Worm (Caenorhabditis elegans) whole organism, young adult: ENCODE data around the gene C54D1.7.

Source experiments
- B0336.3 ChIP-seq: fragments of 200-800 bp; sonication (Bioruptor generic); IDR thresholded peaks from 2 replicates; pipeline ENCODE4 v1.3.6; 2022; ENCODE audit warnings: missing genetic modification characterization, missing compliant biosample characterization
- F22D6.2 ChIP-seq: sonication (generic microtip); optimal IDR thresholded peaks from 2 replicates; lab custom pipeline; 2016; ENCODE audit warnings: mild to moderate bottlenecking, missing genetic modification characterization, missing compliant biosample characterization
- F57C9.4 ChIP-seq: sonication (generic microtip); optimal IDR thresholded peaks from 2 replicates; lab custom pipeline; 2017; ENCODE audit warnings: mild to moderate bottlenecking, missing genetic modification characterization, missing compliant biosample characterization
- Y67H2A.10 ChIP-seq: fragments of 200-800 bp; sonication (Bioruptor generic); conservative IDR thresholded peaks from 2 replicates; pipeline ENCODE4 v1.3.6; 2022; ENCODE audit warnings: missing genetic modification reagents, missing genetic modification characterization, missing compliant biosample characterization
- Y79H2A.3 ChIP-seq: fragments of 200-800 bp; sonication (Bioruptor generic); conservative IDR thresholded peaks from 2 replicates; pipeline ENCODE4 v1.3.6; 2022; ENCODE audit warnings: missing genetic modification reagents, missing genetic modification characterization, missing compliant biosample characterization
- aptf-2 ChIP-seq: fragments of 200-800 bp; sonication (Bioruptor generic); conservative IDR thresholded peaks from 2 replicates; pipeline ENCODE4 v1.3.6; 2022; ENCODE audit warnings: missing genetic modification reagents, missing genetic modification characterization, missing compliant biosample characterization
- atf-7 ChIP-seq: sonication (generic microtip); optimal IDR thresholded peaks from 2 replicates; lab custom pipeline; 2017; ENCODE audit warnings: mild to moderate bottlenecking, missing genetic modification characterization, missing compliant biosample characterization
- athp-1 ChIP-seq: sonication (generic microtip); optimal IDR thresholded peaks from 2 replicates; lab custom pipeline; 2017; ENCODE audit warnings: mild to moderate bottlenecking, missing genetic modification characterization, missing compliant biosample characterization
- attf-3 ChIP-seq: fragments of 200-800 bp; sonication (Bioruptor generic); conservative IDR thresholded peaks from 2 replicates; pipeline ENCODE4 v1.3.6; 2022; ENCODE audit warnings: missing genetic modification reagents, missing genetic modification characterization, missing compliant biosample characterization
- bed-2 ChIP-seq: fragments of 200-800 bp; sonication (Bioruptor generic); IDR thresholded peaks from 2 replicates; pipeline ENCODE4 v1.3.6; 2022; ENCODE audit warnings: missing genetic modification reagents, missing genetic modification characterization, missing compliant biosample characterization
- cebp-1 ChIP-seq, 2 experiments: fragments of 200-800 bp in 1 of 2; sonication (Bioruptor generic) in 1 of 2; sonication (generic microtip) in 1 of 2; IDR thresholded peaks in 1 of 2; optimal IDR thresholded peaks in 1 of 2; 2 replicates each; pipeline versions ENCODE4 v1.3.6 to Lab custom; 2017 to 2022; ENCODE audit warnings: missing compliant biosample characterization in 2 of 2, missing genetic modification characterization in 2 of 2, mild to moderate bottlenecking in 1 of 2, missing genetic modification reagents in 1 of 2, moderate library complexity in 1 of 2
- ceh-100 ChIP-seq: fragments of 200-800 bp; sonication (Bioruptor generic); IDR thresholded peaks from 2 replicates; pipeline ENCODE4 v1.3.6; 2022; ENCODE audit warnings: missing genetic modification reagents, missing genetic modification characterization, missing compliant biosample characterization
- ceh-91 ChIP-seq: fragments of 200-800 bp; sonication (Bioruptor generic); IDR thresholded peaks from 2 replicates; pipeline ENCODE4 v1.3.6; 2022; ENCODE audit warnings: missing genetic modification reagents, missing genetic modification characterization, missing compliant biosample characterization
- chd-7 ChIP-seq: sonication (generic microtip); optimal IDR thresholded peaks from 2 replicates; lab custom pipeline; 2016; ENCODE audit warnings: mild to moderate bottlenecking, missing genetic modification characterization, moderate library complexity, missing compliant biosample characterization
- egl-44 ChIP-seq: fragments of 200-800 bp; sonication (Bioruptor generic); IDR thresholded peaks from 2 replicates; pipeline ENCODE4 v1.3.6; 2022; ENCODE audit warnings: missing genetic modification reagents, missing genetic modification characterization, missing compliant biosample characterization
- ekl-4 ChIP-seq: fragments of 200-800 bp; sonication (Bioruptor generic); IDR thresholded peaks from 2 replicates; pipeline ENCODE4 v1.3.6; 2022; ENCODE audit warnings: missing genetic modification reagents, missing genetic modification characterization, missing compliant biosample characterization
- ets-4 ChIP-seq: fragments of 200-800 bp; sonication (Bioruptor generic); optimal IDR thresholded peaks from 2 replicates; lab custom pipeline; 2018; ENCODE audit warnings: mild to moderate bottlenecking, missing genetic modification characterization, missing compliant biosample characterization
- fkh-3 ChIP-seq: sonication (generic microtip); optimal IDR thresholded peaks from 2 replicates; lab custom pipeline; 2016; ENCODE audit warnings: mild to moderate bottlenecking, missing genetic modification characterization, missing compliant biosample characterization
- hmg-1.2 ChIP-seq: fragments of 200-800 bp; sonication (Bioruptor generic); IDR thresholded peaks from 2 replicates; pipeline ENCODE4 v1.3.6; 2022; ENCODE audit warnings: missing genetic modification reagents, missing genetic modification characterization, missing compliant biosample characterization
- hrde-1 ChIP-seq: sonication (generic microtip); optimal IDR thresholded peaks from 2 replicates; lab custom pipeline; 2016; ENCODE audit warnings: missing genetic modification characterization, mild to moderate bottlenecking, missing compliant biosample characterization, moderate library complexity, missing genotype, missing genetic modification reagents, borderline replicate concordance
- hsf-1 ChIP-seq: fragments of 200-800 bp; sonication (Bioruptor generic); IDR thresholded peaks from 2 replicates; pipeline ENCODE4 v1.3.6; 2022; ENCODE audit warnings: missing genetic modification reagents, missing genetic modification characterization, missing compliant biosample characterization
- let-607 ChIP-seq, 2 experiments: fragments of 200-800 bp in 1 of 2; sonication (Bioruptor generic) in 1 of 2; sonication (generic microtip) in 1 of 2; optimal IDR thresholded peaks; 2 replicates each; lab custom pipeline; 2016 to 2018; ENCODE audit warnings: mild to moderate bottlenecking in 2 of 2, missing compliant biosample characterization in 2 of 2, missing genetic modification characterization in 2 of 2, moderate library complexity in 2 of 2, missing genotype in 1 of 2
- lin-26 ChIP-seq: fragments of 200-800 bp; sonication (Bioruptor generic); IDR thresholded peaks from 2 replicates; pipeline ENCODE4 v1.3.6; 2022; ENCODE audit warnings: missing genetic modification reagents, missing genetic modification characterization, missing compliant biosample characterization
- lin-35 ChIP-seq, 3 experiments: fragments of 150-350 bp in 2 of 3; sonication (generic microtip) in 1 of 3; optimal IDR thresholded peaks; 2 replicates each; lab custom pipeline; 2014 to 2018; ENCODE audit warnings: missing biosample characterization in 3 of 3, missing genetic modification characterization in 3 of 3, missing genetic modification reagents in 3 of 3
- lin-54 ChIP-seq: fragments of 200-800 bp; sonication (Bioruptor generic); optimal IDR thresholded peaks from 2 replicates; lab custom pipeline; 2018; ENCODE audit warnings: mild to moderate bottlenecking, missing genetic modification characterization, missing compliant biosample characterization
- lsy-27 ChIP-seq: sonication (generic microtip); optimal IDR thresholded peaks from 2 replicates; lab custom pipeline; 2017; ENCODE audit warnings: missing genetic modification characterization, mild to moderate bottlenecking, missing compliant biosample characterization, antibody characterized with exemption, missing genotype, borderline replicate concordance; ENCODE audit not compliant: insufficient read depth
- madf-10 ChIP-seq: sonication (generic microtip); optimal IDR thresholded peaks from 2 replicates; lab custom pipeline; 2016; ENCODE audit warnings: mild to moderate bottlenecking, missing genetic modification characterization, missing compliant biosample characterization
- nfyb-1 ChIP-seq: fragments of 200-800 bp; sonication (Bioruptor generic); IDR thresholded peaks from 2 replicates; pipeline ENCODE4 v1.3.6; 2022; ENCODE audit warnings: missing genetic modification reagents, missing genetic modification characterization, missing compliant biosample characterization
- nhr-80 ChIP-seq: sonication (generic microtip); optimal IDR thresholded peaks from 2 replicates; lab custom pipeline; 2016; ENCODE audit warnings: missing genetic modification characterization, missing compliant biosample characterization
- nhr-90 ChIP-seq: sonication (generic microtip); optimal IDR thresholded peaks from 2 replicates; lab custom pipeline; 2016; ENCODE audit warnings: missing genotype, mild to moderate bottlenecking, missing genetic modification characterization, missing compliant biosample characterization
- pbrm-1 ChIP-seq: fragments of 200-800 bp; sonication (Bioruptor generic); IDR thresholded peaks from 2 replicates; pipeline ENCODE4 v1.3.6; 2022; ENCODE audit warnings: missing genetic modification reagents, missing genetic modification characterization, missing compliant biosample characterization
- pha-4 ChIP-seq: fragments of 150-350 bp; sonication (generic microtip); optimal IDR thresholded peaks from 2 replicates; lab custom pipeline; 2014; ENCODE audit warnings: missing biosample characterization, missing genetic modification reagents, missing genetic modification characterization
- rpc-1 ChIP-seq, 2 experiments: fragments of 150-350 bp in 1 of 2; sonication (generic microtip) in 1 of 2; optimal IDR thresholded peaks; 2 replicates each; lab custom pipeline; 2014 to 2018; ENCODE audit warnings: missing biosample characterization in 1 of 2, missing genetic modification characterization in 1 of 2, missing genetic modification reagents in 1 of 2, missing genotype in 1 of 2
- snpc-1.1 ChIP-seq: sonication (generic microtip); optimal IDR thresholded peaks from 2 replicates; lab custom pipeline; 2017; ENCODE audit warnings: missing genetic modification characterization, mild to moderate bottlenecking, missing compliant biosample characterization, antibody characterized with exemption, moderate library complexity, missing genotype, missing genetic modification reagents; ENCODE audit not compliant: insufficient read depth
- snpc-1.3 ChIP-seq: sonication (generic microtip); optimal IDR thresholded peaks from 2 replicates; lab custom pipeline; 2017; ENCODE audit warnings: missing genetic modification characterization, mild to moderate bottlenecking, missing compliant biosample characterization, antibody characterized with exemption, moderate library complexity, missing genotype, missing genetic modification reagents; ENCODE audit not compliant: insufficient read depth
- unc-62 ChIP-seq: fragments of 150-350 bp; optimal IDR thresholded peaks from 2 replicates; lab custom pipeline; 2014; ENCODE audit warnings: missing biosample characterization, missing genetic modification reagents, missing genetic modification characterization
- xnd-1 ChIP-seq: sonication (generic microtip); optimal IDR thresholded peaks from 2 replicates; lab custom pipeline; 2016; ENCODE audit warnings: missing genotype, missing genetic modification reagents, missing genetic modification characterization, missing compliant biosample characterization
- zfh-2 ChIP-seq: fragments of 200-800 bp; sonication (Bioruptor generic); conservative IDR thresholded peaks from 2 replicates; pipeline ENCODE4 v1.3.6; 2022; ENCODE audit warnings: missing genetic modification reagents, missing genetic modification characterization, missing compliant biosample characterization
- zim-3 ChIP-seq: sonication (generic microtip); optimal IDR thresholded peaks from 2 replicates; lab custom pipeline; 2017; ENCODE audit warnings: mild to moderate bottlenecking, missing genetic modification characterization, moderate library complexity, missing compliant biosample characterization
- ztf-22 ChIP-seq: fragments of 200-800 bp; sonication (Bioruptor generic); optimal IDR thresholded peaks from 2 replicates; lab custom pipeline; 2018; ENCODE audit warnings: mild to moderate bottlenecking, missing genetic modification characterization, moderate library complexity, missing compliant biosample characterization
- ztf-26 ChIP-seq: sonication (generic microtip); optimal IDR thresholded peaks from 2 replicates; lab custom pipeline; 2017; ENCODE audit warnings: missing genetic modification characterization, missing compliant biosample characterization
- ztf-28 ChIP-seq: fragments of 200-800 bp; sonication (Bioruptor generic); IDR thresholded peaks from 2 replicates; pipeline ENCODE4 v1.3.6; 2022; ENCODE audit warnings: missing genetic modification reagents, missing genetic modification characterization, missing compliant biosample characterization
- ztf-3 ChIP-seq: fragments of 200-800 bp; sonication (Bioruptor generic); optimal IDR thresholded peaks from 2 replicates; lab custom pipeline; 2018; ENCODE audit warnings: mild to moderate bottlenecking, missing genetic modification characterization, missing compliant biosample characterization

The C54D1.7 gene

DNA sequence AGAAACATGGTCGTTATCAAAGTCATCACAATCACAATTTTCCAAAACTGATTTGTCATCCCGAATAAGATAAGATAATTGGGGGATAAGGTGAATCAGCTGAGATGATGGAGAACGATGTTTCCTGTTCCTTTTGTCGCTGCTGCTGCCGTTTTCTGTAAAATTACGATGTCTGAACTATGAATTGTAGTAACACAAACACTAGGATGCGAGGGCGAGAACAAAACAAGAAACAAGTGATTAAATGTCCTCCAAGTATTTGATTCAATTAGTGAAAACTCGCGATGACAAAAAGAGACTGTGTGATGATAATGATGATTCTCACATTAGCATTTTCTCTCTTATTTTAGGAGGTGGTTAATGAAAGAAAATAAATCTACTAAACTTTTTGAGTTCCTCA is at the start of gene C54D1.7:
Gene C54D1.7, minus strand, starts transcription at position 157 of the 400 bp plus-strand sequence.
- no peak for TF ChIP-seq B0336.3 (GFP tag; lab: Robert Waterston, UW)
- no peak for TF ChIP-seq zim-3 (tag; lab: Kevin White, UChicago)
- no peak for TF ChIP-seq snpc-1.1 (tag; lab: Kevin White, UChicago)
- TF ChIP-seq lin-35 (GFP tag; optimal IDR thresholded peaks at IDR 0.05; lab: Kevin White, UChicago), result no peak
- no peak for TF ChIP-seq xnd-1
- TF ChIP-seq hrde-1 (tag; lab: Kevin White, UChicago), result no peak
- no peak for TF ChIP-seq ztf-3 (GFP tag; lab: Kevin White, UChicago)
- no peak for TF ChIP-seq snpc-1.3 (tag; lab: Kevin White, UChicago)
- no peak for TF ChIP-seq hsf-1 (GFP tag; lab: Robert Waterston, UW)
- no peak for TF ChIP-seq ekl-4
- no peak for TF ChIP-seq bed-2 (GFP tag; lab: Robert Waterston, UW)
- no peak for TF ChIP-seq hmg-1.2
- TF ChIP-seq chd-7 (tag; lab: Kevin White, UChicago), result no peak
- no peak for TF ChIP-seq ceh-100
- TF ChIP-seq egl-44 (GFP tag; lab: Robert Waterston, UW), result no peak
- no peak for TF ChIP-seq aptf-2 (GFP tag; lab: Robert Waterston, UW)
- TF ChIP-seq unc-62 (GFP tag; lab: Kevin White, UChicago), result no peak
- no peak for TF ChIP-seq lsy-27

DNA sequence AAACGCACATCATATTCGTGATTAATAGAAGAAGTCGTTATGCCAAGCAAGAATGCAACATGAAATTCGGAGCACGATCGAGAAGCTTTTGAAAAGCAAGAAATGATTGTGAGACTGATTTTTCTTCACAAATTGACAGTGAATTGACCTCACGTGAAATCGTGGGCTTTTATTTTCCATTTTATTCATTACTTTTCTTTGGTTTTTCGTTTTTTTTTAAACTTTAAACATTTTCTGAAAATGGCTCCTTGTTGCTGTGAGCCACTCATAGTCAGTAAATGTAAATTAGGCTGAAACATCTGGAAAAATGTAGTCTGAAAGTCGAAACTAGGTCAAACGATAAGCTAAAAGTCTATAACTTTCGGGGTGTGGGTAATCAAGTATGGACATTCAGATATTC is 49.4 kb upstream of the C54D1.7 start, which contains the start of gene C55B6.5:
Gene C55B6.5, minus strand, starts transcription at position 101 of the 400 bp plus-strand sequence.
- TF ChIP-seq Y67H2A.10 (GFP tag; lab: Robert Waterston, UW), result no peak
- no peak for TF ChIP-seq hsf-1 (GFP tag; lab: Robert Waterston, UW)
- no peak for TF ChIP-seq ceh-100
- no peak for TF ChIP-seq ztf-26
- TF ChIP-seq athp-1 (tag; lab: Kevin White, UChicago), result no peak
- TF ChIP-seq, all 124 proteins: peak for 0

DNA sequence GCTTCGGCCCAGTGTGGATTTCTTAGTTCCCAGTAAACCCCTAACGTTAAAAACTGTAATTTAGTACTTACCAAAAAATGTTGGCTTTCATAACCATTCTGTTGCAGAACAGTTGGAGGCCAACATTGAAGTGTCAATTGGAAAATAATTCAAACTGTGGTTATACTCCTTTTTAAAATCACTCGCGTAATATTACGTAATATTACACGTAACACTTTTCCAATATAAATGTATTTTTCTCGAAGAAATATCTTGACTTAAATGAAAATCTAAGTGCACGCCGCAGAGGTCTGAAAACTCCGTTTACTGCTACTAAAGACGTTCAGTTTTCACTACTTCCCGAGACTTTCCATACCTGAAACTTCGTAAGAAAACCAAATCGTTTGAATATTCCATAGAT is 48.3 kb upstream of the C54D1.7 start:
- TF ChIP-seq lin-54, result no peak
- TF ChIP-seq zfh-2 (GFP tag; lab: Robert Waterston, UW), result no peak
- TF ChIP-seq ceh-91, result no peak
- no peak for TF ChIP-seq fkh-3
- no peak for TF ChIP-seq F57C9.4 (tag; lab: Kevin White, UChicago)
- no peak for TF ChIP-seq ztf-28 (GFP tag; lab: Robert Waterston, UW)
- TF ChIP-seq pha-4 (tag; lab: Kevin White, UChicago), result no peak
- no peak for TF ChIP-seq Y79H2A.3 (GFP tag; lab: Robert Waterston, UW)
- no peak for TF ChIP-seq rpc-1 (optimal IDR thresholded peaks at IDR 0.05; lab: Kevin White, UChicago)
- no peak for TF ChIP-seq rpc-1 (tag; optimal IDR thresholded peaks at IDR 0.05; lab: Kevin White, UChicago)
- TF ChIP-seq F22D6.2 (tag; lab: Kevin White, UChicago), result no peak
- TF ChIP-seq chd-7 (tag; lab: Kevin White, UChicago), result no peak
- no peak for TF ChIP-seq attf-3

DNA sequence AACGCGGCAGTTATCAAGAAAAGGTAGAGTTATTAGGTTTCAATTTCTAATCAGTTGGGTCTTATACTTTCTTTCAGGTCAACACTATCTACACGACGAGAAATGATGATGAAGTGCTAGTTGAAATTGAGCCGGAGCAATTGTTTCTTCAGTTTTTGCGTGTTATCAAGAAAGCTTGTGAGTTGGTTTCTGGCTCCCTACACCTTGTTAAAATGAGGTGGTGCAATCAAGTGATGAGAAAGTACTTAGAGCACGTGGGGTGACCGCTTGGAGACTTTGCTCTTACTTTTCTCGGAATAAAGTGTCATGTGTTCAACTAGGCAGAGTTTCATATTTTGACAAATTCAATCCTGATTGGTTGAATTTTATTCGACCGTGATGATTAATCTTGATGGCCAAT is 44.6 kb upstream of the C54D1.7 start:
- TF ChIP-seq ztf-22 (GFP tag; lab: Kevin White, UChicago), result peak; percentile 41
- TF ChIP-seq madf-10 (tag; lab: Kevin White, UChicago), result peak; percentile 50
- peak; percentile 95 for TF ChIP-seq nhr-80 (tag; lab: Kevin White, UChicago)
- TF ChIP-seq atf-7 (tag; lab: Kevin White, UChicago), result peak; percentile 61
- no peak for TF ChIP-seq cebp-1 (GFP tag; IDR thresholded peaks at IDR 0.05; lab: Robert Waterston, UW)
- peak; percentile 55 for TF ChIP-seq cebp-1 (tag; optimal IDR thresholded peaks at IDR 0.05; lab: Kevin White, UChicago)
- no peak for TF ChIP-seq lin-26 (GFP tag; lab: Robert Waterston, UW)
- peak; percentile 21 for TF ChIP-seq nhr-90 (tag; lab: Kevin White, UChicago)
- TF ChIP-seq ets-4 (GFP tag; lab: Kevin White, UChicago), result peak; percentile 44
- TF ChIP-seq egl-44 (GFP tag; lab: Robert Waterston, UW), result 0 out of 2 replicates have a peak, but pooled peaks have one; percentile 38
- no peak for TF ChIP-seq pbrm-1 (GFP tag; lab: Robert Waterston, UW)
- TF ChIP-seq let-607 (tag; optimal IDR thresholded peaks at IDR 0.05; lab: Kevin White, UChicago), result peak in 1 of 2 experiments; percentile 66
- TF ChIP-seq athp-1 (tag; lab: Kevin White, UChicago), result no peak
- peak; percentile 53 for TF ChIP-seq unc-62 (GFP tag; lab: Kevin White, UChicago)
- TF ChIP-seq nfyb-1, result peak; percentile 74
- no peak for TF ChIP-seq snpc-1.3 (tag; lab: Kevin White, UChicago)
